Worm (Caenorhabditis elegans) whole organism, L1 larva: Measurements from ENCODE around the gene golg-2.

Experiments
- C34B4.2 ChIP-seq: sonication (generic microtip); optimal IDR thresholded peaks from 2 replicates; lab custom pipeline; 2017; ENCODE audit warnings: mild to moderate bottlenecking, missing genetic modification characterization, missing compliant biosample characterization
- F16B12.6 ChIP-seq: fragments of 150-350 bp; optimal IDR thresholded peaks from 2 replicates; lab custom pipeline; 2014; ENCODE audit warnings: missing biosample characterization, missing genetic modification characterization
- Y116A8C.19 ChIP-seq: sonication (generic microtip); optimal IDR thresholded peaks from 2 replicates; lab custom pipeline; 2016; ENCODE audit warnings: missing compliant biosample characterization, missing genetic modification characterization, borderline replicate concordance
- ama-1 ChIP-seq: fragments of 150-350 bp; optimal IDR thresholded peaks from 2 replicates; lab custom pipeline; 2014
- blmp-1 ChIP-seq: fragments of 150-350 bp; optimal IDR thresholded peaks from 2 replicates; lab custom pipeline; 2014; ENCODE audit warnings: missing biosample characterization, missing genetic modification characterization
- ceh-63 ChIP-seq: fragments of 200-800 bp; sonication (Bioruptor generic); optimal IDR thresholded peaks from 2 replicates; lab custom pipeline; 2018; ENCODE audit warnings: mild to moderate bottlenecking, missing genetic modification characterization, missing compliant biosample characterization
- ceh-8 ChIP-seq: fragments of 200-800 bp; sonication (Bioruptor generic); optimal IDR thresholded peaks from 2 replicates; lab custom pipeline; 2018; ENCODE audit warnings: mild to moderate bottlenecking, missing genetic modification characterization, moderate library complexity, missing compliant biosample characterization
- ceh-82 ChIP-seq, 3 experiments: fragments of 150-350 bp in 1 of 3; sonication (generic microtip) in 2 of 3; optimal IDR thresholded peaks; 2 replicates each; lab custom pipeline; 2014 to 2017; ENCODE audit warnings: missing biosample characterization in 3 of 3, missing genetic modification characterization in 3 of 3
- ceh-90 ChIP-seq: sonication (generic microtip); optimal IDR thresholded peaks from 2 replicates; lab custom pipeline; 2016; ENCODE audit warnings: missing genetic modification characterization, missing compliant biosample characterization
- efl-1 ChIP-seq, 4 experiments: fragments of 150-350 bp; optimal IDR thresholded peaks in 3 of 4; peaks in 1 of 4; 1 replicate in 1 of 4; 2 replicates in 3 of 4; lab custom pipeline; 2014; ENCODE audit warnings: missing biosample characterization in 2 of 4, missing genetic modification characterization in 2 of 4, missing genetic modification reagents in 2 of 4
- egl-13 ChIP-seq: sonication (generic microtip); optimal IDR thresholded peaks from 2 replicates; lab custom pipeline; 2016; ENCODE audit warnings: missing genotype, missing genetic modification reagents, missing genetic modification characterization, missing compliant biosample characterization
- elt-2 ChIP-seq: sonication (generic microtip); optimal IDR thresholded peaks from 2 replicates; lab custom pipeline; 2016; ENCODE audit warnings: missing genetic modification characterization, mild to moderate bottlenecking, inconsistent platforms, missing compliant biosample characterization, missing genetic modification reagents
- fkh-10 ChIP-seq: sonication (generic microtip); optimal IDR thresholded peaks from 2 replicates; lab custom pipeline; 2017; ENCODE audit warnings: missing biosample characterization, missing genetic modification reagents, missing genetic modification characterization
- fkh-8 ChIP-seq: sonication (generic microtip); optimal IDR thresholded peaks from 2 replicates; lab custom pipeline; 2016; ENCODE audit warnings: mild to moderate bottlenecking, missing genetic modification characterization, missing compliant biosample characterization
- fos-1 ChIP-seq: fragments of 150-350 bp; optimal IDR thresholded peaks from 2 replicates; lab custom pipeline; 2014; ENCODE audit warnings: missing biosample characterization, missing genetic modification characterization
- grh-1 ChIP-seq: fragments of 200-800 bp; sonication (Bioruptor generic); IDR thresholded peaks from 2 replicates; pipeline ENCODE4 v1.3.6; 2022; ENCODE audit warnings: missing genetic modification reagents, missing genetic modification characterization, missing compliant biosample characterization
- irx-1 ChIP-seq: sonication (generic microtip); optimal IDR thresholded peaks from 2 replicates; lab custom pipeline; 2016; ENCODE audit warnings: missing genetic modification characterization, missing compliant biosample characterization
- isw-1 ChIP-seq: fragments of 200-800 bp; sonication (Bioruptor generic); IDR thresholded peaks from 2 replicates; pipeline ENCODE4 v1.3.6; 2022; ENCODE audit warnings: missing genetic modification characterization, missing compliant biosample characterization
- jun-1 ChIP-seq: fragments of 150-350 bp; optimal IDR thresholded peaks from 2 replicates; lab custom pipeline; 2014; ENCODE audit warnings: missing biosample characterization, missing genetic modification reagents, missing genetic modification characterization
- lin-13 ChIP-seq: fragments of 150-350 bp; optimal IDR thresholded peaks from 2 replicates; lab custom pipeline; 2014; ENCODE audit warnings: missing biosample characterization, missing genetic modification reagents, missing genetic modification characterization
- lin-35 ChIP-seq, 2 experiments: fragments of 150-350 bp; optimal IDR thresholded peaks; 2 replicates each; lab custom pipeline; 2014; ENCODE audit warnings: missing biosample characterization in 2 of 2, missing genetic modification characterization in 2 of 2, missing genetic modification reagents in 2 of 2
- mep-1 ChIP-seq: fragments of 150-350 bp; optimal IDR thresholded peaks from 2 replicates; lab custom pipeline; 2014; ENCODE audit warnings: missing biosample characterization, missing genetic modification characterization
- nhr-11 ChIP-seq: fragments of 150-350 bp; optimal IDR thresholded peaks from 2 replicates; lab custom pipeline; 2014; ENCODE audit warnings: missing biosample characterization, missing genetic modification characterization
- nhr-12 ChIP-seq: sonication (generic microtip); optimal IDR thresholded peaks from 2 replicates; lab custom pipeline; 2017; ENCODE audit warnings: missing biosample characterization, missing genetic modification characterization
- nhr-19 ChIP-seq: fragments of 200-800 bp; sonication (Bioruptor generic); conservative IDR thresholded peaks from 2 replicates; pipeline ENCODE4 v1.3.6; 2022; ENCODE audit warnings: missing genetic modification characterization, missing compliant biosample characterization
- nhr-237 ChIP-seq: fragments of 150-350 bp; optimal IDR thresholded peaks from 2 replicates; lab custom pipeline; 2014; ENCODE audit warnings: missing biosample characterization, missing genetic modification characterization
- nhr-76 ChIP-seq: sonication (generic microtip); optimal IDR thresholded peaks from 2 replicates; lab custom pipeline; 2017; ENCODE audit warnings: missing biosample characterization, missing genetic modification characterization
- nhr-85 ChIP-seq: sonication (generic microtip); peaks from one replicate; lab custom pipeline; 2016; ENCODE audit warnings: missing genetic modification characterization, inconsistent platforms, missing compliant biosample characterization
- nhr-90 ChIP-seq: sonication (generic microtip); optimal IDR thresholded peaks from 2 replicates; lab custom pipeline; 2016; ENCODE audit warnings: mild to moderate bottlenecking, missing genetic modification characterization, missing compliant biosample characterization; ENCODE audit not compliant: poor library complexity
- pax-3 ChIP-seq: fragments of 200-800 bp; sonication (Bioruptor generic); optimal IDR thresholded peaks from 2 replicates; lab custom pipeline; 2018; ENCODE audit warnings: mild to moderate bottlenecking, missing genetic modification characterization, moderate library complexity, missing compliant biosample characterization
- pqm-1 ChIP-seq: sonication (generic microtip); optimal IDR thresholded peaks from 3 replicates; lab custom pipeline; 2017; ENCODE audit warnings: missing biosample characterization, missing genetic modification characterization
- rnt-1 ChIP-seq: sonication (generic microtip); optimal IDR thresholded peaks from 2 replicates; lab custom pipeline; 2016; ENCODE audit warnings: mild to moderate bottlenecking, missing genetic modification characterization, moderate library complexity, missing compliant biosample characterization
- skn-1 ChIP-seq: fragments of 150-350 bp; optimal IDR thresholded peaks from 2 replicates; lab custom pipeline; 2014; ENCODE audit warnings: missing biosample characterization, missing genetic modification characterization
- sox-4 ChIP-seq: sonication (generic microtip); optimal IDR thresholded peaks from 2 replicates; lab custom pipeline; 2016; ENCODE audit warnings: missing genetic modification characterization, missing compliant biosample characterization
- tbx-2 ChIP-seq: sonication (generic microtip); optimal IDR thresholded peaks from 2 replicates; lab custom pipeline; 2016; ENCODE audit warnings: missing genetic modification characterization, missing compliant biosample characterization
- unc-130 ChIP-seq: fragments of 150-350 bp; optimal IDR thresholded peaks from 2 replicates; lab custom pipeline; 2017; ENCODE audit warnings: missing biosample characterization, missing genetic modification characterization, inconsistent platforms
- ztf-11 ChIP-seq, 2 experiments: sonication (generic microtip); optimal IDR thresholded peaks; 2 replicates each; lab custom pipeline; 2016 to 2017; ENCODE audit warnings: missing genetic modification characterization in 2 of 2, missing biosample characterization in 1 of 2, missing compliant biosample characterization in 1 of 2
- ztf-4 ChIP-seq: fragments of 150-350 bp; optimal IDR thresholded peaks from 2 replicates; lab custom pipeline; 2014; ENCODE audit warnings: missing biosample characterization, missing genetic modification characterization

Gene golg-2

ce11 chrII:5016977-5017585 is 22.8 kb downstream of the golg-2 start (continued):
- TF ChIP-seq F16B12.6 (tag; lab: Kevin White, UChicago): peak; percentile 22
- peak; percentile 49 for TF ChIP-seq irx-1
- peak; percentile 27 for TF ChIP-seq mep-1 (tag; lab: Kevin White, UChicago)
- peak; percentile 14 for TF ChIP-seq fos-1 (tag; lab: Kevin White, UChicago)
- peak; percentile 8 for TF ChIP-seq fkh-10 (GFP tag; lab: Kevin White, UChicago)
- no peak for TF ChIP-seq pax-3 (tag; lab: Kevin White, UChicago)
- TF ChIP-seq jun-1 (tag; lab: Kevin White, UChicago): peak; percentile 64
- peak; percentile 48 for TF ChIP-seq egl-13 (tag; lab: Kevin White, UChicago)
- TF ChIP-seq nhr-237 (tag; lab: Kevin White, UChicago): no peak
- TF ChIP-seq blmp-1: peak; percentile 20
- peak in 1 of 2 experiments; percentile 12 for TF ChIP-seq ztf-11 (tag; optimal IDR thresholded peaks at IDR 0.05; lab: Kevin White, UChicago)
- peak; percentile 83 for TF ChIP-seq elt-2 (tag; lab: Kevin White, UChicago)
- peak; percentile 86 for TF ChIP-seq nhr-85 (tag; lab: Kevin White, UChicago)
- TF ChIP-seq efl-1 (optimal IDR thresholded peaks at IDR 0.05; lab: Kevin White, UChicago): peak; percentile 72 to 79
- peak; percentile 28 to 92 for TF ChIP-seq efl-1 (GFP tag; optimal IDR thresholded peaks at IDR 0.05 in 1 of 2; lab: Kevin White, UChicago)
- TF ChIP-seq nhr-11: no peak
- no peak for TF ChIP-seq unc-130 (tag; lab: Kevin White, UChicago)
- TF ChIP-seq rnt-1 (tag; lab: Kevin White, UChicago): peak; percentile 47
- TF ChIP-seq ztf-4: peak; percentile 16
- peak; percentile 65 for TF ChIP-seq skn-1
- TF ChIP-seq Y116A8C.19 (tag; lab: Kevin White, UChicago): no peak
- TF ChIP-seq lin-35 (GFP tag; optimal IDR thresholded peaks at IDR 0.05; lab: Kevin White, UChicago): peak; percentile 66 to 70

- TF ChIP-seq egl-13 (tag; lab: Kevin White, UChicago) (no peak), nhr-19 (GFP tag; lab: Robert Waterston, UW) (no peak)
Observed at ce11 chrII:5016144-5016543, 23.7 kb downstream of the golg-2 start.

- TF ChIP-seq ztf-4: no peak
- no peak for TF ChIP-seq mep-1 (tag; lab: Kevin White, UChicago)
- no peak for TF ChIP-seq isw-1
- TF ChIP-seq pqm-1 (tag; lab: Kevin White, UChicago): no peak
Observed at ce11 chrII:5014399-5014798, 25.5 kb downstream of the golg-2 start, which contains the start of gene F59A6.2. F59A6.2 (plus strand) TSS chrII:5014699.

- TF ChIP-seq F16B12.6 (tag; lab: Kevin White, UChicago) (no peak), tbx-2 (tag; lab: Kevin White, UChicago) (no peak), elt-2 (tag; lab: Kevin White, UChicago) (no peak), ceh-8 (GFP tag; lab: Kevin White, UChicago) (no peak), ceh-90 (tag; lab: Kevin White, UChicago) (no peak), isw-1 (no peak), ceh-63 (GFP tag; lab: Kevin White, UChicago) (no peak), nhr-12 (no peak)
Observed at ce11 chrII:5011978-5012377, 27.9 kb downstream of the golg-2 start, which contains the start of gene F59A6.12. F59A6.12 (minus strand) TSS chrII:5012078.

ce11 chrII:5008033-5008432 is 31.9 kb downstream of the golg-2 start, which contains the start of gene F59A6.3:
F59A6.3 (plus strand) TSS chrII:5008333.
- TF ChIP-seq grh-1 (GFP tag; lab: Robert Waterston, UW) (no peak), nhr-76 (tag; lab: Kevin White, UChicago) (no peak), fkh-8 (tag; lab: Kevin White, UChicago) (no peak), lin-35 (GFP tag; optimal IDR thresholded peaks at IDR 0.05; lab: Kevin White, UChicago) (no peak), unc-130 (tag; lab: Kevin White, UChicago) (no peak), ztf-4 (no peak), ama-1 (lab: Kevin White, UChicago) (no peak), ceh-82 (tag; optimal IDR thresholded peaks at IDR 0.05; lab: Kevin White, UChicago) (no peak), C34B4.2 (no peak), lin-13 (GFP tag; lab: Kevin White, UChicago) (no peak), sox-4 (tag; lab: Kevin White, UChicago) (no peak), nhr-90 (tag; lab: Kevin White, UChicago) (no peak)
